Worm (Caenorhabditis elegans) whole organism, midembryonic: Measurements from ENCODE around the gene C05C8.7.

Experiments
- cog-1 ChIP-seq: sonication (generic microtip); optimal IDR thresholded peaks from 2 replicates; lab custom pipeline; 2016; ENCODE audit warnings: missing genetic modification characterization, missing compliant biosample characterization
- flt-1 ChIP-seq: fragments of 200-800 bp; sonication (Bioruptor generic); IDR thresholded peaks from 2 replicates; pipeline ENCODE4 v1.3.6; 2022; ENCODE audit warnings: missing genetic modification characterization, missing compliant biosample characterization
- klf-2 ChIP-seq: fragments of 200-800 bp; sonication (Bioruptor generic); conservative IDR thresholded peaks from 2 replicates; pipeline ENCODE4 v1.3.6; 2022; ENCODE audit warnings: missing genetic modification reagents, missing genetic modification characterization, missing compliant biosample characterization
- med-1 ChIP-seq: sonication (generic microtip); optimal IDR thresholded peaks from 2 replicates; lab custom pipeline; 2017; ENCODE audit warnings: missing genetic modification characterization, mild to moderate bottlenecking, missing compliant biosample characterization, antibody characterized with exemption, missing genetic modification reagents; ENCODE audit not compliant: insufficient read depth
- ref-1 ChIP-seq: fragments of 200-800 bp; sonication (Bioruptor generic); conservative IDR thresholded peaks from 2 replicates; pipeline ENCODE4 v1.3.6; 2022; ENCODE audit warnings: missing genetic modification reagents, missing genetic modification characterization, missing compliant biosample characterization
- tab-1 ChIP-seq: fragments of 200-800 bp; sonication (Bioruptor generic); IDR thresholded peaks from 2 replicates; pipeline ENCODE4 v1.3.6; 2022; ENCODE audit warnings: missing genetic modification characterization, missing compliant biosample characterization
- ztf-29 ChIP-seq: fragments of 200-800 bp; sonication (Bioruptor generic); IDR thresholded peaks from 2 replicates; pipeline ENCODE4 v1.3.6; 2022; ENCODE audit warnings: missing genetic modification reagents, missing genetic modification characterization, missing compliant biosample characterization

- no peak for TF ChIP-seq flt-1 (GFP tag; lab: Robert Waterston, UW)
- TF ChIP-seq med-1 (GFP tag; lab: Kevin White, UChicago): no peak
- TF ChIP-seq tab-1 (GFP tag; lab: Robert Waterston, UW): no peak
- TF ChIP-seq ref-1 (GFP tag; lab: Robert Waterston, UW): no peak
- TF ChIP-seq cog-1 (tag; lab: Kevin White, UChicago): no peak
- TF ChIP-seq ztf-29 (GFP tag; lab: Robert Waterston, UW): no peak
- TF ChIP-seq klf-2 (GFP tag; lab: Robert Waterston, UW): no peak
Observed at ce11 chrV:7196037-7196436, 50.8 kb downstream of the C05C8.7 start, which contains the start of gene attf-2.
